Fruit fly (Drosophila melanogaster) whole organism, embryonic: Measurements from ENCODE around the gene Clk.

Experiments used
- Aef1 ChIP-seq: fragments of 200-800 bp; sonication (Bioruptor generic); IDR thresholded peaks from 3 replicates; pipeline ENCODE4 v1.3.6; 2022; ENCODE audit warnings: missing biosample characterization, missing genetic modification characterization
- CG30431 ChIP-seq: fragments of 200-800 bp; sonication (Bioruptor generic); optimal IDR thresholded peaks from 2 replicates; lab custom pipeline; 2017; ENCODE audit warnings: missing biosample characterization, missing genetic modification characterization
- Ets65A ChIP-seq: fragments of 200-800 bp; sonication (Bioruptor generic); peaks from one replicate; lab custom pipeline; 2016; ENCODE audit warnings: missing biosample characterization, missing genetic modification characterization
- toy ChIP-seq: fragments of 200-800 bp; sonication (Bioruptor generic); IDR thresholded peaks from 2 replicates; pipeline ENCODE4 v1.3.6; 2022; ENCODE audit warnings: missing biosample characterization, missing genetic modification characterization

- no peak for TF ChIP-seq CG30431
- no peak for TF ChIP-seq toy (GFP tag; lab: Robert Waterston, UW)
- no peak for TF ChIP-seq Aef1 (GFP tag; lab: Robert Waterston, UW)
- no peak for TF ChIP-seq Ets65A (GFP tag; lab: Kevin White, UChicago)
These were observed 16.8 kb upstream of the Clk start for dm6 chr3L:7792249-7792648.
